Fruit fly (Drosophila melanogaster) whole organism, embryonic: ENCODE results near the gene Lasp.
A peak's percentile ranks its signal among the peaks of the same experiment; 100 is the strongest.

ENCODE experiments used
- Blimp-1 ChIP-seq: fragments of 200-800 bp; sonication (Bioruptor generic); optimal IDR thresholded peaks from 3 replicates; lab custom pipeline; 2018; ENCODE audit warnings: missing biosample characterization, missing genetic modification characterization, mild to moderate bottlenecking, moderate library complexity, missing genetic modification reagents
- CG1024 ChIP-seq: fragments of 200-800 bp; sonication (Bioruptor generic); IDR thresholded peaks from 2 replicates; pipeline ENCODE4 v1.3.6; 2022; ENCODE audit warnings: missing biosample characterization, missing genetic modification characterization
- CG11696 ChIP-seq: fragments of 200-800 bp; sonication (Bioruptor generic); IDR thresholded peaks from 2 replicates; pipeline ENCODE4 v1.3.6; 2022; ENCODE audit warnings: missing biosample characterization, missing genetic modification characterization
- CG12155 ChIP-seq: fragments of 200-800 bp; sonication (Bioruptor generic); optimal IDR thresholded peaks from 3 replicates; lab custom pipeline; 2016; ENCODE audit warnings: missing biosample characterization, missing genetic modification characterization
- CG14441 ChIP-seq: fragments of 200-800 bp; sonication (Bioruptor generic); IDR thresholded peaks from 2 replicates; pipeline ENCODE4 v1.3.6; 2022; ENCODE audit warnings: missing biosample characterization, missing genetic modification characterization
- CG14667 ChIP-seq: fragments of 200-800 bp; sonication (Bioruptor generic); IDR thresholded peaks from 2 replicates; pipeline ENCODE4 v1.3.6; 2022; ENCODE audit warnings: missing biosample characterization, missing genetic modification characterization
- CG15073 ChIP-seq: fragments of 200-800 bp; sonication (Bioruptor generic); optimal IDR thresholded peaks from 2 replicates; lab custom pipeline; 2016; ENCODE audit warnings: missing biosample characterization, missing genetic modification characterization
- CG16863 ChIP-seq: fragments of 200-800 bp; sonication (Bioruptor generic); optimal IDR thresholded peaks from 3 replicates; lab custom pipeline; 2016; ENCODE audit warnings: missing biosample characterization, missing genetic modification characterization
- CG17361 ChIP-seq: fragments of 200-800 bp; sonication (Bioruptor generic); IDR thresholded peaks from 3 replicates; pipeline ENCODE4 v1.3.6; 2022; ENCODE audit warnings: missing biosample characterization, missing genetic modification characterization
- CG18764 ChIP-seq: fragments of 200-800 bp; sonication (Bioruptor generic); optimal IDR thresholded peaks from 3 replicates; lab custom pipeline; 2016; ENCODE audit warnings: missing biosample characterization, missing genetic modification characterization
- CG2199 ChIP-seq: fragments of 200-800 bp; sonication (Bioruptor generic); IDR thresholded peaks from 3 replicates; pipeline ENCODE4 v1.3.6; 2022; ENCODE audit warnings: missing biosample characterization, missing genetic modification characterization
- CG4707 ChIP-seq: fragments of 200-800 bp; sonication (Bioruptor generic); optimal IDR thresholded peaks from 2 replicates; lab custom pipeline; 2018; ENCODE audit warnings: missing biosample characterization, mild to moderate bottlenecking, missing genetic modification characterization, moderate library complexity
- CG6175 ChIP-seq: fragments of 200-800 bp; sonication (Bioruptor generic); IDR thresholded peaks from 3 replicates; pipeline ENCODE4 v1.3.6; 2022; ENCODE audit warnings: missing biosample characterization, missing genetic modification characterization
- CG6791 ChIP-seq: fragments of 200-800 bp; sonication (Bioruptor generic); IDR thresholded peaks from 3 replicates; pipeline ENCODE4 v1.3.6; 2022; ENCODE audit warnings: missing biosample characterization, missing genetic modification characterization; ENCODE audit not compliant: partially characterized antibody
- CG8290 ChIP-seq, 3 experiments: fragments of 200-800 bp; sonication (Bioruptor generic); optimal IDR thresholded peaks; 2 replicates each; lab custom pipeline; 2016 to 2019; ENCODE audit warnings: missing biosample characterization in 3 of 3, missing genetic modification characterization in 3 of 3, mild to moderate bottlenecking in 2 of 3, moderate library complexity in 1 of 3
- CG9609 ChIP-seq: fragments of 200-800 bp; sonication (Bioruptor generic); optimal IDR thresholded peaks from 3 replicates; lab custom pipeline; 2016; ENCODE audit warnings: missing biosample characterization, missing genetic modification characterization
- Dref ChIP-seq: fragments of 200-800 bp; sonication (Bioruptor generic); IDR thresholded peaks from 2 replicates; pipeline ENCODE4 v1.3.6; 2022; ENCODE audit warnings: missing biosample characterization, missing genetic modification characterization
- Drgx ChIP-seq: fragments of 200-800 bp; sonication (Bioruptor generic); IDR thresholded peaks from 2 replicates; pipeline ENCODE4 v1.3.6; 2022; ENCODE audit warnings: missing biosample characterization, missing genetic modification characterization
- Gug ChIP-seq: fragments of 200-800 bp; sonication (Bioruptor generic); IDR thresholded peaks from 4 replicates; pipeline ENCODE4 v1.3.6; 2022; ENCODE audit warnings: missing biosample characterization, missing genetic modification characterization
- HLH3B ChIP-seq: fragments of 200-800 bp; sonication (Bioruptor generic); IDR thresholded peaks from 2 replicates; pipeline ENCODE4 v1.3.6; 2022; ENCODE audit warnings: missing biosample characterization, missing genetic modification characterization
- HLHmδ ChIP-seq: fragments of 200-800 bp; sonication (Bioruptor generic); optimal IDR thresholded peaks from 2 replicates; lab custom pipeline; 2018; ENCODE audit warnings: missing biosample characterization, mild to moderate bottlenecking, missing genetic modification characterization, moderate library complexity
- Hand ChIP-seq: fragments of 200-800 bp; sonication (Bioruptor generic); optimal IDR thresholded peaks from 2 replicates; lab custom pipeline; 2017; ENCODE audit warnings: mild to moderate bottlenecking, missing biosample characterization, missing genetic modification reagents, missing genetic modification characterization
- MESR4 ChIP-seq: fragments of 200-800 bp; sonication (Bioruptor generic); optimal IDR thresholded peaks from 2 replicates; lab custom pipeline; 2018; ENCODE audit warnings: missing biosample characterization, mild to moderate bottlenecking, missing genetic modification characterization, moderate library complexity
- Med ChIP-seq: fragments of 200-800 bp; sonication (Bioruptor generic); peaks from one replicate; lab custom pipeline; 2016; ENCODE audit warnings: missing biosample characterization, missing genetic modification characterization, mild to moderate bottlenecking, inconsistent platforms, moderate library complexity
- Mes4 ChIP-seq: fragments of 200-800 bp; sonication (Bioruptor generic); optimal IDR thresholded peaks from 2 replicates; lab custom pipeline; 2016; ENCODE audit warnings: missing biosample characterization, missing genetic modification characterization
- Nf-YB ChIP-seq: fragments of 200-800 bp; sonication (Bioruptor generic); optimal IDR thresholded peaks from 3 replicates; lab custom pipeline; 2019; ENCODE audit warnings: missing biosample characterization, mild to moderate bottlenecking, missing genetic modification characterization, moderate library complexity
- Oli ChIP-seq: fragments of 200-800 bp; sonication (Bioruptor generic); optimal IDR thresholded peaks from 2 replicates; lab custom pipeline; 2018; ENCODE audit warnings: missing biosample characterization, mild to moderate bottlenecking, missing genetic modification characterization, moderate library complexity
- Ptx1 ChIP-seq: fragments of 200-800 bp; sonication (Bioruptor generic); IDR thresholded peaks from 2 replicates; pipeline ENCODE4 v1.3.6; 2022; ENCODE audit warnings: missing biosample characterization, missing genetic modification characterization
- Usf ChIP-seq: fragments of 200-800 bp; sonication (Bioruptor generic); optimal IDR thresholded peaks from 2 replicates; lab custom pipeline; 2017; ENCODE audit warnings: missing genotype, missing biosample characterization, missing genetic modification characterization
- Vsx1 ChIP-seq: fragments of 200-800 bp; sonication (Bioruptor generic); optimal IDR thresholded peaks from 2 replicates; lab custom pipeline; 2017; ENCODE audit warnings: missing biosample characterization, mild to moderate bottlenecking, missing genetic modification characterization, missing genetic modification reagents
- amos ChIP-seq: fragments of 200-800 bp; sonication (Bioruptor generic); IDR thresholded peaks from 2 replicates; pipeline ENCODE4 v1.3.6; 2022; ENCODE audit warnings: missing biosample characterization, missing genetic modification characterization; ENCODE audit not compliant: partially characterized antibody
- ap ChIP-seq: fragments of 200-800 bp; sonication (Bioruptor generic); IDR thresholded peaks from 2 replicates; pipeline ENCODE4 v1.3.6; 2022; ENCODE audit warnings: missing biosample characterization, missing genetic modification characterization
- ara ChIP-seq: fragments of 200-800 bp; sonication (Bioruptor generic); IDR thresholded peaks from 2 replicates; pipeline ENCODE4 v1.3.6; 2022; ENCODE audit warnings: missing biosample characterization, missing genetic modification characterization
- ase ChIP-seq: fragments of 200-800 bp; sonication (Bioruptor generic); IDR thresholded peaks from 3 replicates; pipeline ENCODE4 v1.3.6; 2022; ENCODE audit warnings: missing biosample characterization, missing genetic modification characterization
- dysf ChIP-seq: fragments of 200-800 bp; sonication (Bioruptor generic); IDR thresholded peaks from 3 replicates; pipeline ENCODE4 v1.3.6; 2022; ENCODE audit warnings: missing biosample characterization, missing genetic modification characterization
- en ChIP-seq: fragments of 200-800 bp; sonication (Bioruptor generic); optimal IDR thresholded peaks from 2 replicates; lab custom pipeline; 2016; ENCODE audit warnings: missing biosample characterization, missing genetic modification characterization
- grau ChIP-seq: fragments of 200-800 bp; optimal IDR thresholded peaks from 3 replicates; lab custom pipeline; 2019; ENCODE audit warnings: missing biosample characterization, mild to moderate bottlenecking, missing genetic modification characterization, moderate library complexity
- grn ChIP-seq: fragments of 200-800 bp; sonication (Bioruptor generic); optimal IDR thresholded peaks from 3 replicates; lab custom pipeline; 2017; ENCODE audit warnings: missing biosample characterization, missing genetic modification characterization
- her ChIP-seq: fragments of 200-800 bp; sonication (Bioruptor generic); optimal IDR thresholded peaks from 2 replicates; lab custom pipeline; 2016; ENCODE audit warnings: missing biosample characterization, missing genetic modification characterization
- lab ChIP-seq: fragments of 200-800 bp; sonication (Bioruptor generic); optimal IDR thresholded peaks from 3 replicates; lab custom pipeline; 2017; ENCODE audit warnings: missing biosample characterization, missing genetic modification characterization, mild to moderate bottlenecking, moderate library complexity, missing genetic modification reagents
- nau ChIP-seq: fragments of 200-800 bp; sonication (Bioruptor generic); optimal IDR thresholded peaks from 3 replicates; lab custom pipeline; 2017; ENCODE audit warnings: missing biosample characterization, mild to moderate bottlenecking, missing genetic modification characterization, missing genetic modification reagents
- nom ChIP-seq: fragments of 200-800 bp; sonication (Bioruptor generic); optimal IDR thresholded peaks from 2 replicates; lab custom pipeline; 2017; ENCODE audit warnings: missing biosample characterization, missing genetic modification characterization, mild to moderate bottlenecking, moderate library complexity, missing genetic modification reagents
- pros ChIP-seq: fragments of 200-800 bp; sonication (Bioruptor generic); optimal IDR thresholded peaks from 3 replicates; lab custom pipeline; 2019; ENCODE audit warnings: missing biosample characterization, mild to moderate bottlenecking, missing genetic modification characterization, moderate library complexity
- ro ChIP-seq: fragments of 200-800 bp; sonication (Bioruptor generic); IDR thresholded peaks from 2 replicates; pipeline ENCODE4 v1.3.6; 2022; ENCODE audit warnings: missing biosample characterization, missing genetic modification characterization
- sens ChIP-seq: fragments of 200-800 bp; sonication (Bioruptor generic); peaks from one replicate; lab custom pipeline; 2016; ENCODE audit warnings: missing biosample characterization, missing genetic modification characterization
- sens-2 ChIP-seq: fragments of 200-800 bp; sonication (Bioruptor generic); IDR thresholded peaks from 2 replicates; pipeline ENCODE4 v1.3.6; 2022; ENCODE audit warnings: missing biosample characterization, missing genetic modification characterization
- sisA ChIP-seq: fragments of 200-800 bp; sonication (Bioruptor generic); IDR thresholded peaks from 2 replicates; pipeline ENCODE4 v1.3.6; 2022; ENCODE audit warnings: missing biosample characterization, missing genetic modification characterization
- vnd ChIP-seq: fragments of 200-800 bp; sonication (Bioruptor generic); IDR thresholded peaks from 3 replicates; pipeline ENCODE4 v1.3.6; 2022; ENCODE audit warnings: missing biosample characterization, missing genetic modification characterization; ENCODE audit not compliant: partially characterized antibody
- wek ChIP-seq: fragments of 200-800 bp; sonication (Bioruptor generic); optimal IDR thresholded peaks from 3 replicates; lab custom pipeline; 2018; ENCODE audit warnings: missing biosample characterization, mild to moderate bottlenecking, missing genetic modification characterization, moderate library complexity
- zen ChIP-seq: fragments of 200-800 bp; sonication (Bioruptor generic); optimal IDR thresholded peaks from 3 replicates; lab custom pipeline; 2018; ENCODE audit warnings: missing biosample characterization, mild to moderate bottlenecking, missing genetic modification characterization, moderate library complexity

Gene Lasp

dm6 chr3L:16699292-16700026, 12.0 kb downstream of the Lasp start (continued):
- TF ChIP-seq CG14441 (0 out of 2 replicates have a peak, but pooled peaks have one; percentile 16), CG1024 (no peak), CG12155 (GFP tag; lab: Kevin White, UChicago) (no peak), wek (GFP tag; lab: Kevin White, UChicago) (peak; percentile 29), zen (no peak), Hand (GFP tag; lab: Kevin White, UChicago) (no peak), CG2199 (no peak), CG8290 (GFP tag; optimal IDR thresholded peaks at IDR 0.05; lab: Kevin White, UChicago) (no peak), CG8290 (tag; optimal IDR thresholded peaks at IDR 0.05; lab: Kevin White, UChicago) (peak in 1 of 2 experiments; percentile 9), grau (tag; lab: Kevin White, UChicago) (no peak), Drgx (no peak), Med (GFP tag; lab: Kevin White, UChicago) (peak; percentile 71), CG6175 (GFP tag; lab: Robert Waterston, UW) (no peak), Vsx1 (no peak), CG9609 (GFP tag; lab: Kevin White, UChicago) (no peak), ara (no peak), grn (GFP tag; lab: Kevin White, UChicago) (peak; percentile 48), sens-2 (GFP tag; lab: Robert Waterston, UW) (no peak), CG16863 (GFP tag; lab: Kevin White, UChicago) (no peak), ro (no peak), MESR4 (no peak), HLH3B (GFP tag; lab: Robert Waterston, UW) (no peak), Mes4 (no peak), CG14667 (no peak), nau (GFP tag; lab: Kevin White, UChicago) (no peak), amos (GFP tag; lab: Robert Waterston, UW) (no peak), en (GFP tag; lab: Kevin White, UChicago) (no peak), CG17361 (no peak), HLHmδ (GFP tag; lab: Kevin White, UChicago) (no peak), lab (GFP tag; lab: Kevin White, UChicago) (peak; percentile 25), CG11696 (GFP tag; lab: Robert Waterston, UW) (no peak), Gug (no peak), CG18764 (GFP tag; lab: Kevin White, UChicago) (no peak), sens (GFP tag; lab: Kevin White, UChicago) (peak; percentile 71), ase (GFP tag; lab: Robert Waterston, UW) (0 out of 3 replicates have a peak, but pooled peaks have one; percentile 12), dysf (GFP tag; lab: Robert Waterston, UW) (no peak), CG6791 (no peak), Dref (no peak), Ptx1 (no peak), Nf-YB (GFP tag; lab: Kevin White, UChicago) (no peak), nom (GFP tag; lab: Kevin White, UChicago) (no peak), sisA (no peak), CG4707 (GFP tag; lab: Kevin White, UChicago) (no peak), vnd (GFP tag; lab: Robert Waterston, UW) (no peak), Oli (no peak), ap (no peak), Usf (no peak), CG15073 (GFP tag; lab: Kevin White, UChicago) (no peak), Blimp-1 (GFP tag; lab: Kevin White, UChicago) (peak; percentile 65), pros (GFP tag; lab: Kevin White, UChicago) (no peak), her (GFP tag; lab: Kevin White, UChicago) (no peak)
